Worm (Caenorhabditis elegans): ENCODE results near the gene F13A2.1.

F13A2.1 gene

DNA sequence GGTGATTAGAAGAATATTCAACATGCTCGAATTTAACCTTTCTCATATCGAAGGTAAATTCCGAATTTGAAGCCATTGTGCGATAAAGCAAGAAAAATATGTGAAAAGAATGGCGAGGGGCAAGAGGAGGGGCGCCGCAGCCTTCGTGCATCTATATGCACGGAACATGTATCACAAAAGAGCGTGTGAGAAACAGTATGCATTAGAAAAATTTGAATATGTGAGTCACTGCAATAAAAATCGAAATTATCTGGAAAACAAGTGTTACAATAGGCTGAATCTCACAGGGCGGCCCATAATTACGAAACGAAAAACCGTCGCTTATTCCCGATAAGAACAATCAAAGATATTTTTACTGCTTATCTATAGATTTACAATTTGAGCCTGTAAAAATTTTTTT lies 19.7 kb upstream of the F13A2.1 start, which contains the start of gene F13A2.5:
Gene F13A2.5 (minus strand): TSS at position 101 of the 400 bp plus-strand sequence.
- TF ChIP-seq him-1 (tag; optimal IDR thresholded peaks at IDR 0.05), result no peak
- no peak for TF ChIP-seq W03F9.2 (tag; optimal IDR thresholded peaks at IDR 0.05)
- TF ChIP-seq dao-5 (tag; optimal IDR thresholded peaks at IDR 0.05), result no peak

DNA sequence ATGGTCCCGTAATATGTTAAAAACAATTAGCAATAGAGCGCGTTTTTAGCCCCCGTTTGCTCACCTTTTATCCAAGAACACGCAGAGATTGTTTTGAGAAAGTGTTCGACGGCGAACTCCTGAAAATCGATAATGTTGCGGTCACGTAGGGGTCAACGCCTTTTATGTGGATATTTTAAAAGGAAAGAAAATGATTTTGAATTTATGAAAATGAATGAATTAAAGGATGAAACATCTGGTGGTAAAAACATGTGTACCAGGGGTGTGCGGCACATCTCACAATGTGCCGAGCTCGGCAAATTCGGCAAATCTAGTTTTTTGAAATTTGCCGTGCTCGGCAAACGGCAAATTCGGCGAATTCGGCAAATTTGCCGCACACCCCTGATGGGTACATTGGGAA lies 17.9 kb upstream of the F13A2.1 start, which contains the start of gene F13A2.4:
Gene F13A2.4 (minus strand): TSS at position 101 of the 400 bp plus-strand sequence.
- TF ChIP-seq dao-5 (tag; optimal IDR thresholded peaks at IDR 0.05) (no peak), W03F9.2 (tag; optimal IDR thresholded peaks at IDR 0.05) (no peak), him-1 (tag; optimal IDR thresholded peaks at IDR 0.05) (no peak)

DNA sequence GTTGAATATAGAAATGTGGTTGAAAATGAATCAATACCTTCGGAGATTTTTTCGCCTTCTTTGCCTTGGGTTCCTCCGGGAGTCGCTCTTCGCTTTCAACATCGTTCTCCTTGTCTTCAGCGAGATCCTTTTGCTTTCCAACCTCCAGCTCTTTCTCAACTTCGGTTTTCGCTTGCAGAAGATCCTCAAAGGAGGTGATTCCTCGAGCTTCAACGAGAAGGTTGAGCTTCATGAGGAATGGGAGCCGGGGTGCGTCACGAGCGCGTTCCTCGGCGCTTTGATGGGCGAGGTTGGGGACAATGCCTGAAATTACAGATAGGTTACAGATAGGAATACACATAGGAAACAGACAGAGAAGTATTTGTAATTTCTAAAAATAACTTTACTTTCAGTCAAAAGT lies 16.7 kb upstream of the F13A2.1 start:
- TF ChIP-seq dao-5 (tag; optimal IDR thresholded peaks at IDR 0.05), result no peak
- TF ChIP-seq W03F9.2 (tag; optimal IDR thresholded peaks at IDR 0.05), result no peak
- no peak for TF ChIP-seq him-1 (tag; optimal IDR thresholded peaks at IDR 0.05)

DNA sequence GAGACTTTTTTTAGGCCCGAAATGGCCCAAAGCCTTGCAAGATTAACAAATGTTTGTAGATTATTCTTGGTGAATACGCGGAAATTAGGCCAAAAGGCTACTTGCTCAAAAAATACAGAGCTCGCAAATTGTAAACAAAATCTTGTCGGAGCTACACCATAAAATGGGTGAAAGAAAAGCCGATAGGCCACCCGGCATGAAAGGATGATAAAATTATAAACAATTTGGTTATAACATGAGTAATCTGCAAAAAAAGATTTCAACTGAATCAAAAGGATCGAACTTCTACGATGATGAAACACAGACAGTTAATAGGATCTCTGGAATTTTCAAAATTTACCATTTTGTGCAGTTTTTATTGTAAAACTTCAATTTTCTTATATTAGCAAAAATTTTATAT lies 15.9 kb upstream of the F13A2.1 start:
- TF ChIP-seq W03F9.2 (tag; optimal IDR thresholded peaks at IDR 0.05), result no peak

DNA sequence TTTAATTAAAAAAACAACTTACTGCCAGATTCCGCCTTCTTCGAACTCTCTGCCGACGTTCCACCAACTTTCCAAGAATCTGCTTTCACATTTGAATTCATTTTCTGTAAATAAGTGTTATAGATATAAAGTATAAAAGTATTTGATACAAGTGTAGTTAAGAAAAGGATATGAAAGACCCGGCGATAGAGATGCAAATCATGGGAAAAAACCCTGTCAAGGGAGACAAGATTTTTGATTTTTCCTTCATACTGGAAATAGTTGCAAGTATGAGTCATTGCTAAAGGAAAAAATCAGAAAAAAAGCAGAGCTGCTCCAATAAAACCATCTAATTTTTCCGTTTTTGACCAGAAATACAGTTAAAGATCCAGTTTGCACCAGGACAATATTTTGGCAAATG lies 14.1 kb upstream of the F13A2.1 start, which contains the start of gene F13A2.3:
Gene F13A2.3 (minus strand): TSS at position 101 of the 400 bp plus-strand sequence.
- TF ChIP-seq W03F9.2 (tag; optimal IDR thresholded peaks at IDR 0.05) (no peak), him-1 (tag; optimal IDR thresholded peaks at IDR 0.05) (no peak), dao-5 (tag; optimal IDR thresholded peaks at IDR 0.05) (no peak)

DNA sequence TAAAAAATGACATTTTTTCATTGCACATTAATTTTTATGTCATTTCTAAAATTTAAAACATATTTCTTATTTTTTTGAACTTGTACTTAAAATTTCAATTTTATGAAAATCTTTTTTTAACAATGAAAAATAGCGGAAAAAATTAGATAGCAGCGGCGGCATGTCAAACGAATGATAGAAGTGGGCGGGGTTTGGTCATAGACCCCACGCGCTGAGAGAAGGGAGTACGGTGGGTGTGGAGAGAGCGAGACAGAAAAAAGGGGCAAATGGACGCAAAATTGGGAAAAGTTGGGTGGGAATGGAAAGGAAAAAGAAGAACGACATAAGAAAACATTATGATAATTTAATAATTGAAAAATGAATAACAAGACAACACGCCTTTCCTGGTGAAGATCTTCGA lies 5.7 kb upstream of the F13A2.1 start:
- no peak for TF ChIP-seq W03F9.2 (tag; optimal IDR thresholded peaks at IDR 0.05)
- no peak for TF ChIP-seq dao-5 (tag; optimal IDR thresholded peaks at IDR 0.05)
- TF ChIP-seq him-1 (tag; optimal IDR thresholded peaks at IDR 0.05), result no peak

DNA sequence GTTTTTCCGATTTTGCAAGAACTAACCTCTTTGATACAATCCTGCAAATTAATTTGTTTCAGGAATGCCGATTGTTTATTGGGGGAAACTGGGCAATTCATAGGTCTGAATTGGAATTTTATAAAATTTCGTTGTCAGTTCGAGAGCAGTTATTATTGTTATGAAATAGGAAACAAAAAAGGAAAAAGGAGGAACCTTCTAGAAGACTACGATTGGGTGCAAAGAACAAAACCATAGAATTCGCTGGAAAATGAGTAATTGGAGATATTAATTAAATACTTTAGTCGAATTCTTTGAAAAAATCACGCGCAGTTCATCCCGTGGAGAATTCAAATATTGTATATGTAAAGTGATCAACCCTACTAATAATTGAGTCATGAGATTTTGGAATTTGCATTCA lies 5.2 kb upstream of the F13A2.1 start, which contains the start of gene F13A2.9:
Gene F13A2.9 (minus strand): TSS at position 101 of the 400 bp plus-strand sequence.
- TF ChIP-seq dao-5 (tag; optimal IDR thresholded peaks at IDR 0.05) (no peak), W03F9.2 (tag; optimal IDR thresholded peaks at IDR 0.05) (no peak), him-1 (tag; optimal IDR thresholded peaks at IDR 0.05) (no peak)

DNA sequence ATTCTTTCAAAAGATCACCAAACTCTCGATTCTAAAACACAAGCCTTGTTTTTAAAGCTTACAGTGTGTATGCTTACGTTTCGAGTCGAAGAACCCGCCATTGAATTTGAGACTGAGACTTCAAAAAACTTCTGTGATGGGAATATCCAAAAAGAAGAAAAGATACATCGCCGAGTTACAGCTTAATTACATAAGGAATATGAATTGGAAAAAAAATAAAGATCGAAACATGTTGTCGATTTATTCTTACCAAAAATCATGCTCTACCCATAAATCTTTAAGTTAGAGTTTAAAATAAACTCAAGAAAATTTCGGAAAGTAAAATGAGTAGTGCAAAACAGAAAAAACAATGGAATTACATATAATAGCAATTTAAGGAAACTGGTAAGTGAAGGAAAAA lies 4.0 kb upstream of the F13A2.1 start, which contains the start of gene F13A2.10:
Gene F13A2.10 (minus strand): TSS at position 101 of the 400 bp plus-strand sequence.
- TF ChIP-seq dao-5 (tag; optimal IDR thresholded peaks at IDR 0.05), result no peak
- TF ChIP-seq W03F9.2 (tag; optimal IDR thresholded peaks at IDR 0.05), result no peak
- no peak for TF ChIP-seq him-1 (tag; optimal IDR thresholded peaks at IDR 0.05)

DNA sequence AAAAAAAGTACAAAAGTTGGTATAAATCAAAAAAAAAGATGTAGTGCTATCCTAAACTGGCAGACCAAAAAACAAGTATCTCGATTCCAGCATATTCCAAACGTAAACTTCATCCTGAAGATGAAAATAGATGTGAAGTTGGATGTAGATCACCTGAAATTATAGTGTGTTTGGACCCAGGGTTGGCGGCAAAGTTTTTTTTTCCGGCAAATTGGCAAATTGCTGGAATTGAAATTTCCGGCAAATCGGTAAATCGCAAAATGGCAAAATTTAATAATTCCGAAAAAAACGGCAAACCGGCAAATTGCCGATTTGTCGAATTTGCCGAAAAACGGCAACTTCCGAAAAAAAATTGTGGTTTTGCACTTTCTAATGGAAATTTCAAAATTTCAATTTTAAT lies 2.3 kb upstream of the F13A2.1 start, which contains the start of gene F13A2.2:
Gene F13A2.2 (minus strand): TSS at position 101 of the 400 bp plus-strand sequence.
- TF ChIP-seq W03F9.2 (tag; optimal IDR thresholded peaks at IDR 0.05) (no peak), him-1 (tag; optimal IDR thresholded peaks at IDR 0.05) (no peak), dao-5 (tag; optimal IDR thresholded peaks at IDR 0.05) (no peak)

DNA sequence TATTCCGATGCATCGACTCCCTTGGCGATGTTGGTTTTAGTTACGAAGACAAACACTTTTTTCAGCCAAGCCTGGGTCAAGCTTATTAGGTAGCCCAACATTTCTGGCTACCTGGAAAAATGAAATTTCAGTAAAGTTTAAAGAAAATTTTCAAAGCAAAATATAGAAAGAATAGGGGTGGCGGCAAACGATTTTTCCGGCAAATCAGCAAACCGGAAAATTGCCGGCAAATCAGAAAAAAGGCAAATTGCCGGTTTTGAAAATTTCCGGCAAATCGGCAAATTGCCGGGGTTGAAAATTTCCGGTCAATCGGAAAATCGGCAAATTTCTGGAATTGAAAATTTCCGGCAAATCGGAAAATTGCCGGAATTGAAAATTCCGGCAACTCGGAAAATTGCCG lies 4.6 kb downstream of the F13A2.1 start, which contains the start of gene F32D1.8:
Gene F32D1.8 (minus strand): TSS at position 101 of the 400 bp plus-strand sequence.
- TF ChIP-seq him-1 (tag; optimal IDR thresholded peaks at IDR 0.05) (no peak), dao-5 (tag; optimal IDR thresholded peaks at IDR 0.05) (no peak), W03F9.2 (tag; optimal IDR thresholded peaks at IDR 0.05) (no peak)

DNA sequence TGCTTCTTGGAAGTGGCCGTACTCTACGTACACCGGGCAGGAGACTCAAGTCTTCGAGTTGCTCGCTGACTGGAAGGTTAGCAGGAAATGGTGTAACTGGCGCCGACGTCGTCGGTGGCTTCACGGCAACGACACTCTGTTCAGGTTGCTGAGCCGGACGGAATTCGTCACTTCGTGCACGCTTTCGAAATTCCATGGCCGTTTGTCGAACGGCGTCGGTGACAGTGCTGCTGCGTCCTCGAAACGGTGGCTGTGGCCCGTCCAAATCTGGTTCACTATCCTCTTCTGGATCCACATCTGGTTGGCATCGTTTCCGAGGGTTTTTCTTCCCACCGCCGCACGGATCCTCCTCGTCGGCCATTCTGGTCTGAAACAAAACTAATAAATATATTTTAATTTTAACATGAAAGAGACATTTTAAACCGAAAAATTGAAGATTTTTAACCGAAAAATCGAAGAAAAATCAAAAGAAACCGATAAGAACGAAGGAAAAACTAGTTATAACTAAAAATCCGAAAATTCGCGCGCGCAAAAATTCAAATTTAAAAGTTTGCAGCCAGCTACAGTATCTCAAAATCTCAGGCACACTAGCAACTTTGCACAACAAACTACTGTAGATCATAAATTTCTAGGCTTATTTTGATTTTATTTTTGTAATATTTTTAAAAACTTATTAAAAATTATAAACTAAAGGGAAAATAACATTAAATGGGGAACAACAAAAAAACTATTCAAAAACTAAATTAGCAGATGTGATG lies 6.2 kb downstream of the F13A2.1 start, which contains the start of gene F32D1.7:
Gene F32D1.7 (minus strand): TSS at position 367 of the 758 bp plus-strand sequence.
- TF ChIP-seq him-1 (tag; optimal IDR thresholded peaks at IDR 0.05) (no peak), W03F9.2 (tag; optimal IDR thresholded peaks at IDR 0.05) (peak; percentile 11), dao-5 (tag; optimal IDR thresholded peaks at IDR 0.05) (no peak)

DNA sequence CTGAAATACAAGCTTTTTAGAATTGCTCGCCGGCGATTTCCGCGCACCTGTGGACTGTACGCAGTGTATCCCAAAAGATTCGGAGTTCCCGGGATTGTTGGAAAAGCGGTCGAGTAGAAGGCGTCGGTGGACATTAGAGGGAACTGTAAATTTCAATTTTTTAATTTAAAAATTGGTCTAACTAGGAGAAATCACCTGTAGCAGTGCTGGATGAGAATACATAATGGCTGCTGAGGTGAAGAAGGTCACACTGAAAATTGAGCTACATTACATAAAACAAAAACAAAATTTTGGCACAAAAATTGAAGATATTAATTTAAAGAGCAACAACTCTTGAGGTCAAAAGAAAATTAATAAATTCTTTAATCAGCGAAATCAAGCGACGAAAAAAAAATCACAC lies 7.6 kb downstream of the F13A2.1 start, which contains the start of gene neg-1:
Gene neg-1 (minus strand): TSS at position 250 of the 400 bp plus-strand sequence.
- no peak for TF ChIP-seq W03F9.2 (tag; optimal IDR thresholded peaks at IDR 0.05)
- TF ChIP-seq dao-5 (tag; optimal IDR thresholded peaks at IDR 0.05), result no peak
- TF ChIP-seq him-1 (tag; optimal IDR thresholded peaks at IDR 0.05), result no peak

DNA sequence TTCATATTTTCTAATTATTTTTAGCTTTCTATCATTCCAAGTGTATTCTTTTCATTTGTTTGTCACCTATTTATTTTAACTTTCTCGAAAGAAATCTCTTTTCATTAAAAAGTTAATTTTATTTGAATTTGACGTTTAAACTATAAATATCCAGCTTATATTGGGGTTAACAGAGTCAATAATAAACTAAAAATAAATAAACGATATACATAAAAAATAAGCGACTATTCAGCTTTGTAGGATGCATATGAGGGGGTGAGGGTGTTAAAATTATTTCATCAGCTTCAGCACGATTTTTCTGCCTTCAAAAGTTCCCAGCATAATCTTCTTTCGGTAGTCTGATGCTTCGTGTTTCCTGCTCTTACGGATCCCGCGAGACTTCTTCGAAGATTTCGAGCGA lies 8.5 kb downstream of the F13A2.1 start:
- TF ChIP-seq W03F9.2 (tag; optimal IDR thresholded peaks at IDR 0.05), result no peak
- TF ChIP-seq him-1 (tag; optimal IDR thresholded peaks at IDR 0.05), result no peak
- no peak for TF ChIP-seq dao-5 (tag; optimal IDR thresholded peaks at IDR 0.05)

DNA sequence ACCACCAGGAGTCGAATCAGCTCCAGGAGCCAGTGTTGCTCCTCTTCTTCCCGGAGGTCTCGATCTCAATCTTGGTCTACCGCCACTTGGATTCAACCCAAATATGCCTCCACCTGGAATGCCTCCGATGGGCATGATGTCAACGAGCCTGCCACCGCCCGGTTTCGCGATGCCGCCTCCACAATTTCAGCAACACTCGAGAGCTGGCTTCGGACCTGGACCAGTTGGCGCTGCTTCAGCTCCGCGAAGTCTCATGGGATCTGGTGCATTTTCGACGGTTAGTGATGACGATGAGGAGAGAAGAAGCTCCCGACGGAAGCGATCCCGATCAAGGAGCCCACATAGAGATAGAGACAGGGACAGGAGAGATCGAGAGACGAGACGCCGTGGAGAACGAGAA lies 9.2 kb downstream of the F13A2.1 start:
- TF ChIP-seq dao-5 (tag; optimal IDR thresholded peaks at IDR 0.05), result no peak
- TF ChIP-seq W03F9.2 (tag; optimal IDR thresholded peaks at IDR 0.05), result no peak
